Fruit fly (Drosophila melanogaster) whole organism, embryonic: Measurements from ENCODE around the gene CG43052.
A peak's percentile ranks its signal among the peaks of the same experiment; 100 is the strongest.

ENCODE experiments used
- ATbp ChIP-seq: fragments of 200-800 bp; sonication (Bioruptor generic); optimal IDR thresholded peaks from 2 replicates; lab custom pipeline; 2017; ENCODE audit warnings: missing biosample characterization, mild to moderate bottlenecking, missing genetic modification characterization, missing genetic modification reagents
- Asciz ChIP-seq: fragments of 200-800 bp; sonication (Bioruptor generic); optimal IDR thresholded peaks from 2 replicates; lab custom pipeline; 2017; ENCODE audit warnings: missing biosample characterization, mild to moderate bottlenecking, missing genetic modification characterization, missing genetic modification reagents
- Atf-2 ChIP-seq: fragments of 200-800 bp; sonication (Bioruptor generic); optimal IDR thresholded peaks from 2 replicates; lab custom pipeline; 2016; ENCODE audit warnings: missing biosample characterization, missing genetic modification characterization
- Atf6 ChIP-seq: fragments of 200-800 bp; sonication (Bioruptor generic); IDR thresholded peaks from 2 replicates; pipeline ENCODE4 v1.3.6; 2022; ENCODE audit warnings: missing biosample characterization, missing genetic modification characterization
- CG10462 ChIP-seq: fragments of 200-800 bp; sonication (Bioruptor generic); optimal IDR thresholded peaks from 2 replicates; lab custom pipeline; 2016; ENCODE audit warnings: missing biosample characterization, missing genetic modification characterization
- CG1233 ChIP-seq: fragments of 200-800 bp; sonication (Bioruptor generic); optimal IDR thresholded peaks from 4 replicates; lab custom pipeline; 2018; ENCODE audit warnings: missing biosample characterization, mild to moderate bottlenecking, missing genetic modification characterization
- CG12659 ChIP-seq: fragments of 200-800 bp; sonication (Bioruptor generic); optimal IDR thresholded peaks from 3 replicates; lab custom pipeline; 2017; ENCODE audit warnings: mild to moderate bottlenecking, missing biosample characterization, missing genetic modification reagents, missing genetic modification characterization
- CG13123 ChIP-seq: fragments of 200-800 bp; sonication (Bioruptor generic); optimal IDR thresholded peaks from 2 replicates; lab custom pipeline; 2016; ENCODE audit warnings: missing biosample characterization, missing genetic modification characterization
- CG13424 ChIP-seq: fragments of 200-800 bp; sonication (Bioruptor generic); optimal IDR thresholded peaks from 2 replicates; lab custom pipeline; 2019; ENCODE audit warnings: missing biosample characterization, mild to moderate bottlenecking, missing genetic modification characterization, moderate library complexity
- CG1647 ChIP-seq: fragments of 200-800 bp; sonication (Bioruptor generic); optimal IDR thresholded peaks from 3 replicates; lab custom pipeline; 2016; ENCODE audit warnings: missing biosample characterization, missing genetic modification characterization
- CG17359 ChIP-seq: fragments of 200-800 bp; sonication (Bioruptor generic); optimal IDR thresholded peaks from 3 replicates; lab custom pipeline; 2018; ENCODE audit warnings: missing biosample characterization, mild to moderate bottlenecking, missing genetic modification characterization, moderate library complexity
- CG17829 ChIP-seq: fragments of 200-800 bp; optimal IDR thresholded peaks from 2 replicates; lab custom pipeline; 2019; ENCODE audit warnings: missing biosample characterization, mild to moderate bottlenecking, missing genetic modification characterization, moderate library complexity
- CG2199 ChIP-seq: fragments of 200-800 bp; sonication (Bioruptor generic); IDR thresholded peaks from 3 replicates; pipeline ENCODE4 v1.3.6; 2022; ENCODE audit warnings: missing biosample characterization, missing genetic modification characterization
- CG31388 ChIP-seq: fragments of 200-800 bp; sonication (Bioruptor generic); optimal IDR thresholded peaks from 2 replicates; lab custom pipeline; 2016; ENCODE audit warnings: missing biosample characterization, missing genetic modification characterization
- CG3407 ChIP-seq: fragments of 200-800 bp; sonication (Bioruptor generic); optimal IDR thresholded peaks from 2 replicates; lab custom pipeline; 2018; ENCODE audit warnings: missing biosample characterization, mild to moderate bottlenecking, missing genetic modification characterization
- CG34224 ChIP-seq: fragments of 200-800 bp; sonication (Bioruptor generic); IDR thresholded peaks from 3 replicates; pipeline ENCODE4 v1.3.6; 2022; ENCODE audit warnings: missing biosample characterization, missing genetic modification characterization; ENCODE audit not compliant: partially characterized antibody
- CG43689 ChIP-seq: fragments of 200-800 bp; sonication (Bioruptor generic); IDR thresholded peaks from 2 replicates; pipeline ENCODE4 v1.3.6; 2022; ENCODE audit warnings: missing biosample characterization, missing genetic modification characterization
- CG7745 ChIP-seq: fragments of 200-800 bp; sonication (Bioruptor generic); optimal IDR thresholded peaks from 2 replicates; lab custom pipeline; 2018; ENCODE audit warnings: missing biosample characterization, mild to moderate bottlenecking, missing genetic modification characterization, moderate library complexity
- CG7928 ChIP-seq: fragments of 200-800 bp; sonication (Bioruptor generic); optimal IDR thresholded peaks from 2 replicates; lab custom pipeline; 2017; ENCODE audit warnings: missing biosample characterization, mild to moderate bottlenecking, missing genetic modification characterization
- CG8388 ChIP-seq: fragments of 200-800 bp; sonication (Bioruptor generic); optimal IDR thresholded peaks from 2 replicates; lab custom pipeline; 2019; ENCODE audit warnings: missing biosample characterization, mild to moderate bottlenecking, missing genetic modification characterization, moderate library complexity
- CG8944 ChIP-seq: fragments of 200-800 bp; sonication (Bioruptor generic); optimal IDR thresholded peaks from 3 replicates; lab custom pipeline; 2016; ENCODE audit warnings: missing biosample characterization, missing genetic modification characterization
- CG9932 ChIP-seq: fragments of 200-800 bp; sonication (Bioruptor generic); IDR thresholded peaks from 2 replicates; pipeline ENCODE4 v1.3.6; 2022; ENCODE audit warnings: missing biosample characterization, missing genetic modification characterization
- Deaf1 ChIP-seq: fragments of 200-800 bp; optimal IDR thresholded peaks from 3 replicates; lab custom pipeline; 2019; ENCODE audit warnings: missing biosample characterization, mild to moderate bottlenecking, missing genetic modification characterization, moderate library complexity
- H2.0 ChIP-seq: fragments of 200-800 bp; sonication (Bioruptor generic); IDR thresholded peaks from 2 replicates; pipeline ENCODE4 v1.3.6; 2022; ENCODE audit warnings: missing biosample characterization, missing genetic modification characterization
- HLHmδ ChIP-seq: fragments of 200-800 bp; sonication (Bioruptor generic); optimal IDR thresholded peaks from 2 replicates; lab custom pipeline; 2018; ENCODE audit warnings: missing biosample characterization, mild to moderate bottlenecking, missing genetic modification characterization, moderate library complexity
- Hsf ChIP-seq: fragments of 200-800 bp; sonication (Bioruptor generic); optimal IDR thresholded peaks from 3 replicates; lab custom pipeline; 2016; ENCODE audit warnings: missing biosample characterization, missing genetic modification characterization
- Max ChIP-seq: fragments of 200-800 bp; sonication (Bioruptor generic); optimal IDR thresholded peaks from 2 replicates; lab custom pipeline; 2016; ENCODE audit warnings: missing biosample characterization, mild to moderate bottlenecking, missing genetic modification characterization
- Myb ChIP-seq: fragments of 200-800 bp; sonication (Bioruptor generic); optimal IDR thresholded peaks from 2 replicates; lab custom pipeline; 2016; ENCODE audit warnings: missing biosample characterization, missing genetic modification characterization
- Nf-YA ChIP-seq: fragments of 200-800 bp; sonication (Bioruptor generic); IDR thresholded peaks from 2 replicates; pipeline ENCODE4 v1.3.6; 2022; ENCODE audit warnings: missing biosample characterization, missing genetic modification characterization
- Tbp ChIP-seq: fragments of >200 bp; optimal IDR thresholded peaks from 2 replicates; lab custom pipeline; 2018; ENCODE audit warnings: missing biosample characterization, missing genetic modification characterization
- bab2 ChIP-seq: fragments of 200-800 bp; sonication (Bioruptor generic); optimal IDR thresholded peaks from 2 replicates; lab custom pipeline; 2016; ENCODE audit warnings: missing biosample characterization, missing genetic modification characterization
- cad ChIP-seq: fragments of >200 bp; optimal IDR thresholded peaks from 2 replicates; lab custom pipeline; 2017; ENCODE audit warnings: missing biosample characterization, missing genetic modification characterization
- chn ChIP-seq: fragments of 200-800 bp; sonication (Bioruptor generic); optimal IDR thresholded peaks from 2 replicates; lab custom pipeline; 2016; ENCODE audit warnings: missing biosample characterization, missing genetic modification characterization
- corto ChIP-seq: fragments of 200-800 bp; sonication (Bioruptor generic); optimal IDR thresholded peaks from 2 replicates; lab custom pipeline; 2016; ENCODE audit warnings: missing biosample characterization, mild to moderate bottlenecking, missing genetic modification characterization, moderate library complexity
- dysf ChIP-seq: fragments of 200-800 bp; sonication (Bioruptor generic); IDR thresholded peaks from 3 replicates; pipeline ENCODE4 v1.3.6; 2022; ENCODE audit warnings: missing biosample characterization, missing genetic modification characterization
- gsb-n ChIP-seq: fragments of 200-800 bp; sonication (Bioruptor generic); optimal IDR thresholded peaks from 3 replicates; lab custom pipeline; 2018; ENCODE audit warnings: missing biosample characterization, mild to moderate bottlenecking, missing genetic modification characterization
- insv ChIP-seq, 2 experiments: fragments of 200-800 bp; sonication (Bioruptor generic); optimal IDR thresholded peaks; 3 replicates each; lab custom pipeline; 2016 to 2018; ENCODE audit warnings: missing biosample characterization in 2 of 2, missing genetic modification characterization in 2 of 2
- kah ChIP-seq: fragments of 200-800 bp; sonication (Bioruptor generic); optimal IDR thresholded peaks from 2 replicates; lab custom pipeline; 2018; ENCODE audit warnings: missing biosample characterization, mild to moderate bottlenecking, missing genetic modification characterization
- ken ChIP-seq: fragments of 200-800 bp; sonication (Bioruptor generic); IDR thresholded peaks from 3 replicates; pipeline ENCODE4 v1.3.6; 2022; ENCODE audit warnings: missing biosample characterization, missing genetic modification characterization
- lola ChIP-seq, 3 experiments: fragments of >200 bp in 2 of 3; fragments of 200-800 bp in 1 of 3; sonication (Bioruptor generic) in 1 of 3; optimal IDR thresholded peaks; 2 replicates each; lab custom pipeline; 2017 to 2019; ENCODE audit warnings: missing biosample characterization in 3 of 3, missing genetic modification characterization in 3 of 3, mild to moderate bottlenecking in 1 of 3, moderate library complexity in 1 of 3
- maf-S ChIP-seq: fragments of 200-800 bp; sonication (Bioruptor generic); optimal IDR thresholded peaks from 2 replicates; lab custom pipeline; 2016; ENCODE audit warnings: missing biosample characterization, missing genetic modification characterization
- pan ChIP-seq, 4 experiments: fragments of >200 bp in 3 of 4; fragments of 200-800 bp in 1 of 4; sonication (Bioruptor generic) in 1 of 4; optimal IDR thresholded peaks in 3 of 4; IDR thresholded peaks in 1 of 4; 2 replicates each; pipeline versions ENCODE4 v1.3.6 to Lab custom; 2017 to 2022; ENCODE audit warnings: missing biosample characterization in 2 of 4, missing genetic modification characterization in 2 of 4, mixed read lengths in 1 of 4
- pnt ChIP-seq: fragments of 200-800 bp; sonication (Bioruptor generic); optimal IDR thresholded peaks from 3 replicates; lab custom pipeline; 2016; ENCODE audit warnings: missing biosample characterization, missing genetic modification characterization
- slou ChIP-seq: fragments of 200-800 bp; sonication (Bioruptor generic); optimal IDR thresholded peaks from 3 replicates; lab custom pipeline; 2016; ENCODE audit warnings: missing biosample characterization, missing genetic modification characterization
- ssp ChIP-seq: fragments of 200-800 bp; sonication (Bioruptor generic); IDR thresholded peaks from 2 replicates; pipeline ENCODE4 v1.3.6; 2022; ENCODE audit warnings: missing biosample characterization, missing genetic modification characterization
- stc ChIP-seq: fragments of 200-800 bp; sonication (Bioruptor generic); IDR thresholded peaks from 2 replicates; pipeline ENCODE4 v1.3.6; 2022; ENCODE audit warnings: missing biosample characterization, missing genetic modification characterization
- unc-4 ChIP-seq: fragments of 200-800 bp; sonication (Bioruptor generic); IDR thresholded peaks from 2 replicates; pipeline ENCODE4 v1.3.6; 2022; ENCODE audit warnings: missing biosample characterization, missing genetic modification characterization; ENCODE audit not compliant: partially characterized antibody
- wor ChIP-seq: fragments of 200-800 bp; sonication (Bioruptor generic); IDR thresholded peaks from 2 replicates; pipeline ENCODE4 v1.3.6; 2022; ENCODE audit warnings: missing biosample characterization, missing genetic modification characterization
- yki ChIP-seq: fragments of >200 bp; optimal IDR thresholded peaks from 3 replicates; lab custom pipeline; 2018
- zfh2 ChIP-seq: fragments of 200-800 bp; sonication (Bioruptor generic); optimal IDR thresholded peaks from 2 replicates; lab custom pipeline; 2016; ENCODE audit warnings: missing biosample characterization, missing genetic modification characterization

CG43052 gene

dm6 chr2L:14308232-14308631, 43.6 kb upstream of the CG43052 start (continued):
- TF ChIP-seq zfh2 (GFP tag; lab: Kevin White, UChicago), result no peak
- TF ChIP-seq kah (GFP tag; lab: Kevin White, UChicago), result no peak
- TF ChIP-seq CG12659 (GFP tag; lab: Kevin White, UChicago), result no peak
- no peak for TF ChIP-seq pnt (GFP tag; lab: Kevin White, UChicago)
- TF ChIP-seq dysf, result 0 out of 3 replicates have a peak, but pooled peaks have one; percentile 11
- TF ChIP-seq CG7928 (GFP tag; lab: Kevin White, UChicago), result no peak
- no peak for TF ChIP-seq CG34224 (GFP tag; lab: Robert Waterston, UW)
- TF ChIP-seq pan (optimal IDR thresholded peaks at IDR 0.05; lab: Kevin White, UChicago), result no peak
- TF ChIP-seq pan (GFP tag; optimal IDR thresholded peaks at IDR 0.05 in 1 of 2, IDR thresholded peaks at IDR 0.05 in 1 of 2), result no peak
- peak; percentile 10 for TF ChIP-seq HLHmδ (GFP tag; lab: Kevin White, UChicago)
- TF ChIP-seq bab2, result no peak
- TF ChIP-seq Asciz, result no peak
- no peak for TF ChIP-seq CG9932 (GFP tag; lab: Robert Waterston, UW)
- no peak for TF ChIP-seq unc-4 (GFP tag; lab: Robert Waterston, UW)
- TF ChIP-seq CG1647 (GFP tag; lab: Kevin White, UChicago), result no peak
- TF ChIP-seq CG2199 (GFP tag; lab: Robert Waterston, UW), result 0 out of 3 replicates have a peak, but pooled peaks have one; percentile 10
- no peak for TF ChIP-seq CG43689
- no peak for TF ChIP-seq CG17359 (tag; lab: Kevin White, UChicago)
- TF ChIP-seq Tbp (GFP tag; lab: Kevin White, UChicago), result no peak
- TF ChIP-seq CG8944 (GFP tag; lab: Kevin White, UChicago), result no peak
- TF ChIP-seq cad, result no peak
- no peak for TF ChIP-seq ken (GFP tag; lab: Robert Waterston, UW)
- no peak for TF ChIP-seq H2.0
- TF ChIP-seq insv (GFP tag; optimal IDR thresholded peaks at IDR 0.05; lab: Kevin White, UChicago), result no peak
- TF ChIP-seq slou (GFP tag; lab: Kevin White, UChicago), result no peak
- peak; percentile 41 for TF ChIP-seq ATbp (GFP tag; lab: Kevin White, UChicago)
- no peak for TF ChIP-seq Hsf (GFP tag; lab: Kevin White, UChicago)
- no peak for TF ChIP-seq CG7745 (tag; lab: Kevin White, UChicago)
- no peak for TF ChIP-seq yki (lab: Kevin White, UChicago)
- TF ChIP-seq CG17829 (tag; lab: Kevin White, UChicago), result no peak
- no peak for TF ChIP-seq Atf-2 (GFP tag; lab: Kevin White, UChicago)
- TF ChIP-seq Atf6, result no peak
- TF ChIP-seq CG10462 (GFP tag; lab: Kevin White, UChicago), result no peak
- TF ChIP-seq ssp (GFP tag; lab: Robert Waterston, UW), result no peak
- TF ChIP-seq Myb (GFP tag; lab: Kevin White, UChicago), result no peak
- no peak for TF ChIP-seq stc
- TF ChIP-seq CG1233 (GFP tag; lab: Kevin White, UChicago), result no peak
- no peak for TF ChIP-seq lola (GFP tag; optimal IDR thresholded peaks at IDR 0.05; lab: Kevin White, UChicago)
- no peak for TF ChIP-seq maf-S (GFP tag; lab: Kevin White, UChicago)
- TF ChIP-seq wor (GFP tag; lab: Robert Waterston, UW), result no peak
- peak; percentile 3 for TF ChIP-seq CG3407 (GFP tag; lab: Kevin White, UChicago)
- no peak for TF ChIP-seq Max (GFP tag; lab: Kevin White, UChicago)
- TF ChIP-seq gsb-n, result no peak
- TF ChIP-seq CG31388 (GFP tag; lab: Kevin White, UChicago), result no peak
- no peak for TF ChIP-seq Nf-YA (GFP tag; lab: Robert Waterston, UW)
- no peak for TF ChIP-seq CG13424 (tag; lab: Kevin White, UChicago)
- no peak for TF ChIP-seq CG13123
- no peak for TF ChIP-seq Deaf1 (tag; lab: Kevin White, UChicago)
- no peak for TF ChIP-seq corto
- TF ChIP-seq CG8388 (GFP tag; lab: Kevin White, UChicago), result no peak
- TF ChIP-seq chn, result no peak
- TF ChIP-seq, all 482 proteins: peak for 19
